In genomic region chrX:621132-621555, dm6 we compare ENCODE assay signal across 3 fruit fly cellular contexts.
TF ChIP-seq lines count a peak whose summit lies in the region.

Gene CG13365 (minus strand): TSS chrX:621215.
Gene Vsp37A (plus strand): TSS chrX:621530.

TF ChIP-seq in whole organism, embryonic, 481 proteins besides CTCF, POLR2A, EP300 and RAD21 (continued from another document and continues in another):
- TF ChIP-seq zfh2 (GFP tag; optimal IDR thresholded peaks at IDR 0.05; lab: Kevin White, UChicago) (peak; percentile 51), CG14710 (tag; optimal IDR thresholded peaks at IDR 0.05; lab: Kevin White, UChicago) (peak; percentile 74), sug (tag; optimal IDR thresholded peaks at IDR 0.05; lab: Kevin White, UChicago) (peak; percentile 72), Neu2 (GFP tag; optimal IDR thresholded peaks at IDR 0.05; lab: Kevin White, UChicago; ENCODE audit: borderline replicate concordance) (peak; percentile 8), CG1832 (GFP tag; optimal IDR thresholded peaks at IDR 0.05; lab: Kevin White, UChicago) (no peak), CG16863 (GFP tag; optimal IDR thresholded peaks at IDR 0.05; lab: Kevin White, UChicago) (peak; percentile 47), CG10366 (GFP tag; IDR thresholded peaks at IDR 0.05; lab: Robert Waterston, UW) (peak; percentile 20; the same call in 1 of the 2 replicates), Fer1 (GFP tag; optimal IDR thresholded peaks at IDR 0.05; lab: Kevin White, UChicago) (peak; percentile 32), CG1529 (GFP tag; optimal IDR thresholded peaks at IDR 0.05; lab: Kevin White, UChicago) (peak; percentile 4), Lhr (GFP tag; optimal IDR thresholded peaks at IDR 0.05; lab: Kevin White, UChicago) (peak; percentile 56), disco-r (GFP tag; optimal IDR thresholded peaks at IDR 0.05; lab: Kevin White, UChicago) (peak; percentile 24), CG17186 (GFP tag; optimal IDR thresholded peaks at IDR 0.05; lab: Kevin White, UChicago) (peak; percentile 57), az2 (GFP tag; optimal IDR thresholded peaks at IDR 0.05; lab: Kevin White, UChicago) (peak; percentile 42), CG12744 (GFP tag; optimal IDR thresholded peaks at IDR 0.05; lab: Kevin White, UChicago) (no peak), Sin3A (optimal IDR thresholded peaks at IDR 0.05; lab: Kevin White, UChicago) (peak; percentile 93), CG1792 (GFP tag; optimal IDR thresholded peaks at IDR 0.05; lab: Kevin White, UChicago) (peak; percentile 67), ara (GFP tag; IDR thresholded peaks at IDR 0.05; lab: Robert Waterston, UW) (no peak), cg (GFP tag; optimal IDR thresholded peaks at IDR 0.05; lab: Kevin White, UChicago) (no peak), row (GFP tag; IDR thresholded peaks at IDR 0.05; lab: Robert Waterston, UW) (peak; percentile 85), Med (GFP tag; lab: Kevin White, UChicago) (peak; percentile 88), Rfx (GFP tag; IDR thresholded peaks at IDR 0.05; lab: Robert Waterston, UW) (peak; percentile 39; the same call in 1 of the 2 replicates), slbo (GFP tag; IDR thresholded peaks at IDR 0.05; lab: Robert Waterston, UW) (peak; percentile 52), Vsx1 (GFP tag; optimal IDR thresholded peaks at IDR 0.05; lab: Kevin White, UChicago) (no peak), otp (GFP tag; IDR thresholded peaks at IDR 0.05; lab: Robert Waterston, UW) (no peak; the same call in 2 of the 3 replicates), rib (GFP tag; IDR thresholded peaks at IDR 0.05; lab: Robert Waterston, UW) (no peak), lbe (GFP tag; optimal IDR thresholded peaks at IDR 0.05; lab: Kevin White, UChicago) (no peak), CG8944 (GFP tag; optimal IDR thresholded peaks at IDR 0.05; lab: Kevin White, UChicago) (peak; percentile 61), fu2 (GFP tag; optimal IDR thresholded peaks at IDR 0.05; lab: Kevin White, UChicago) (peak; percentile 25), Trl (optimal IDR thresholded peaks at IDR 0.05; lab: Kevin White, UChicago) (no peak), Trl (GFP tag; optimal IDR thresholded peaks at IDR 0.05; lab: Kevin White, UChicago) (peak; percentile 59), Ets97D (GFP tag; optimal IDR thresholded peaks at IDR 0.05; lab: Kevin White, UChicago) (peak; percentile 47), crp (GFP tag; optimal IDR thresholded peaks at IDR 0.05; lab: Kevin White, UChicago) (peak; percentile 7 to 81), zen2 (GFP tag; IDR thresholded peaks at IDR 0.05; lab: Robert Waterston, UW; ENCODE audit: partially characterized antibody) (no peak), pho (GFP tag; optimal IDR thresholded peaks at IDR 0.05; lab: Kevin White, UChicago) (peak; percentile 49), vfl (GFP tag; optimal IDR thresholded peaks at IDR 0.05; lab: Kevin White, UChicago) (peak; percentile 31), CG30431 (GFP tag; optimal IDR thresholded peaks at IDR 0.05; lab: Kevin White, UChicago) (no peak), CG3163 (GFP tag; optimal IDR thresholded peaks at IDR 0.05; lab: Kevin White, UChicago) (peak; percentile 4), peb (GFP tag; IDR thresholded peaks at IDR 0.05; lab: Robert Waterston, UW) (no peak), CG17802 (tag; optimal IDR thresholded peaks at IDR 0.05; lab: Kevin White, UChicago) (no peak), CG31365 (tag; optimal IDR thresholded peaks at IDR 0.05; lab: Kevin White, UChicago) (no peak), chm (GFP tag; IDR thresholded peaks at IDR 0.05; lab: Robert Waterston, UW) (peak; percentile 25; the same call in 1 of the 2 replicates), PHDP (tag; optimal IDR thresholded peaks at IDR 0.05; lab: Kevin White, UChicago) (no peak), CG2875 (GFP tag; optimal IDR thresholded peaks at IDR 0.05; lab: Kevin White, UChicago) (peak; percentile 34), CG1647 (GFP tag; optimal IDR thresholded peaks at IDR 0.05; lab: Kevin White, UChicago) (peak; percentile 39)

TF ChIP-seq in whole organism, prepupa, 60 proteins besides CTCF, POLR2A, EP300 and RAD21 (continued from another document):
- TF ChIP-seq dsx (GFP tag; optimal IDR thresholded peaks at IDR 0.05; lab: Kevin White, UChicago; ENCODE audit: poor library complexity, severe bottlenecking) (peak; percentile 14), CG6163 (GFP tag; IDR thresholded peaks at IDR 0.05; lab: Robert Waterston, UW) (no peak), CG15336 (GFP tag; IDR thresholded peaks at IDR 0.05; lab: Robert Waterston, UW) (no peak), Ets96B (tag; optimal IDR thresholded peaks at IDR 0.05; lab: Kevin White, UChicago) (no peak), Eip75B (GFP tag; optimal IDR thresholded peaks at IDR 0.05; lab: Kevin White, UChicago) (peak; percentile 39), Hr38 (GFP tag; optimal IDR thresholded peaks at IDR 0.05; lab: Kevin White, UChicago) (no peak), CG4318 (GFP tag; optimal IDR thresholded peaks at IDR 0.05; lab: Kevin White, UChicago) (no peak), CG11902 (GFP tag; optimal IDR thresholded peaks at IDR 0.05; lab: Kevin White, UChicago) (peak; percentile 10), CG3919 (GFP tag; optimal IDR thresholded peaks at IDR 0.05; lab: Kevin White, UChicago) (no peak), Met (GFP tag; optimal IDR thresholded peaks at IDR 0.05; lab: Kevin White, UChicago) (no peak), CG10631 (GFP tag; optimal IDR thresholded peaks at IDR 0.05; lab: Kevin White, UChicago) (peak; percentile 41), CG7368 (GFP tag; optimal IDR thresholded peaks at IDR 0.05; lab: Kevin White, UChicago) (no peak), CG8319 (GFP tag; optimal IDR thresholded peaks at IDR 0.05; lab: Kevin White, UChicago) (peak; percentile 4), Gug (GFP tag; IDR thresholded peaks at IDR 0.05; lab: Robert Waterston, UW) (no peak), CG6792 (GFP tag; optimal IDR thresholded peaks at IDR 0.05; lab: Kevin White, UChicago) (no peak), Hr4 (GFP tag; optimal IDR thresholded peaks at IDR 0.05; lab: Kevin White, UChicago) (peak; percentile 25), CG16779 (tag; optimal IDR thresholded peaks at IDR 0.05; lab: Kevin White, UChicago) (no peak), Smox (GFP tag; optimal IDR thresholded peaks at IDR 0.05; lab: Kevin White, UChicago) (no peak), CG10669 (GFP tag; optimal IDR thresholded peaks at IDR 0.05; lab: Kevin White, UChicago) (no peak), Eip78C (GFP tag; lab: Kevin White, UChicago) (peak; percentile 75), OdsH (GFP tag; optimal IDR thresholded peaks at IDR 0.05; lab: Kevin White, UChicago) (peak; percentile 44), Hr39 (GFP tag; optimal IDR thresholded peaks at IDR 0.05; lab: Kevin White, UChicago) (peak; percentile 56), achi (GFP tag; optimal IDR thresholded peaks at IDR 0.05; lab: Kevin White, UChicago) (no peak), CG31627 (GFP tag; optimal IDR thresholded peaks at IDR 0.05; lab: Kevin White, UChicago) (peak; percentile 24), CG6276 (GFP tag; optimal IDR thresholded peaks at IDR 0.05; lab: Kevin White, UChicago) (no peak), ss (GFP tag; optimal IDR thresholded peaks at IDR 0.05; lab: Kevin White, UChicago) (no peak), Sox102F (GFP tag; optimal IDR thresholded peaks at IDR 0.05; lab: Kevin White, UChicago) (no peak), CG11294 (GFP tag; IDR thresholded peaks at IDR 0.05; lab: Robert Waterston, UW) (no peak), pdm3 (GFP tag; optimal IDR thresholded peaks at IDR 0.05; lab: Kevin White, UChicago) (no peak), CG8119 (GFP tag; IDR thresholded peaks at IDR 0.05; lab: Robert Waterston, UW) (no peak), Sox15 (GFP tag; optimal IDR thresholded peaks at IDR 0.05; lab: Kevin White, UChicago) (peak; percentile 8), net (GFP tag; optimal IDR thresholded peaks at IDR 0.05; lab: Kevin White, UChicago) (no peak), Ets21C (GFP tag; optimal IDR thresholded peaks at IDR 0.05; lab: Kevin White, UChicago) (peak; percentile 30), CG34406 (GFP tag; optimal IDR thresholded peaks at IDR 0.05; lab: Kevin White, UChicago) (no peak), acj6 (GFP tag; optimal IDR thresholded peaks at IDR 0.05; lab: Kevin White, UChicago) (no peak)
TF ChIP-seq in whole organism, prepupa: peak in this region for 21.

TF ChIP-seq in whole organism, wandering third instar larva, 38 proteins besides CTCF, POLR2A, EP300 and RAD21 (continued from another document):
- TF ChIP-seq Hr83 (GFP tag; optimal IDR thresholded peaks at IDR 0.05; lab: Kevin White, UChicago; ENCODE audit: poor library complexity, severe bottlenecking) = peak; percentile 26
